Worm (Caenorhabditis elegans) whole organism, midembryonic: ENCODE results near the gene F14F9.5.

Experiments
- cog-1 ChIP-seq: sonication (generic microtip); optimal IDR thresholded peaks from 2 replicates; lab custom pipeline; 2016; ENCODE audit warnings: missing genetic modification characterization, missing compliant biosample characterization
- flt-1 ChIP-seq: fragments of 200-800 bp; sonication (Bioruptor generic); IDR thresholded peaks from 2 replicates; pipeline ENCODE4 v1.3.6; 2022; ENCODE audit warnings: missing genetic modification characterization, missing compliant biosample characterization
- klf-2 ChIP-seq: fragments of 200-800 bp; sonication (Bioruptor generic); conservative IDR thresholded peaks from 2 replicates; pipeline ENCODE4 v1.3.6; 2022; ENCODE audit warnings: missing genetic modification reagents, missing genetic modification characterization, missing compliant biosample characterization
- med-1 ChIP-seq: sonication (generic microtip); optimal IDR thresholded peaks from 2 replicates; lab custom pipeline; 2017; ENCODE audit warnings: missing genetic modification characterization, mild to moderate bottlenecking, missing compliant biosample characterization, antibody characterized with exemption, missing genetic modification reagents; ENCODE audit not compliant: insufficient read depth
- ztf-29 ChIP-seq: fragments of 200-800 bp; sonication (Bioruptor generic); IDR thresholded peaks from 2 replicates; pipeline ENCODE4 v1.3.6; 2022; ENCODE audit warnings: missing genetic modification reagents, missing genetic modification characterization, missing compliant biosample characterization

DNA sequence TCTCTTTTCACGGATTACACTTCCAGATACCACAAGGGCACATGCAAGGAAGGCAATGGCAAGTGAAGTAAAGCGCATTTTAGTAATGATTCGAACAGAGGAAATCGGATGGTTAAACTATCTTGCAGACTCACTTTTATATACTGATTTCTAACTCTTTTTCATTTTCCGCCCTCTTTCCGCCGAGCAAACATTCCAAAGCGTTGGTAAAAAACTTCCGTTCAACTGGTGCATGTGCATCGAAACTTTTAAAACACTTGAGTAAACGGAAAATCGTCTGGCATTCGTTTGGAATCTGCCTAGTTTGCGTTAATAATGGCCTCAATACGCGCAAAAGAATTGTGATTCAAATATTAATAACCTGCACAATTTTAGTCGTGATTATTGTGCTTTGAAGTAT, 37.8 kb downstream of the F14F9.5 start, which contains the start of gene abu-7:
- TF ChIP-seq cog-1 (tag; lab: Kevin White, UChicago) (no peak), flt-1 (GFP tag; lab: Robert Waterston, UW) (no peak), med-1 (no peak), klf-2 (GFP tag; lab: Robert Waterston, UW) (no peak), ztf-29 (no peak)
